Fruit fly (Drosophila melanogaster): ENCODE data around the gene CG1309.

dm6 chr3L:4254301-4254834, 4.9 kb upstream of the CG1309 start, which contains the start of the genes ago and CG1265:
- peak; percentile 21 for TF ChIP-seq fkh (GFP tag; optimal IDR thresholded peaks at IDR 0.05)
- peak; percentile 40 for TF ChIP-seq CG34406 (GFP tag; optimal IDR thresholded peaks at IDR 0.05)
- TF ChIP-seq CG8319 (GFP tag; optimal IDR thresholded peaks at IDR 0.05), result no peak
- TF ChIP-seq Met (GFP tag; optimal IDR thresholded peaks at IDR 0.05), result peak; percentile 20
